Fruit fly (Drosophila melanogaster) S2 (cell line): ENCODE data around the gene Scsalpha2.

ENCODE experiments used
- CG8478 ChIP-seq: fragments of >200 bp; optimal IDR thresholded peaks from 2 replicates; lab custom pipeline; 2018
- CTCF ChIP-seq, 2 experiments: fragments of >200 bp; optimal IDR thresholded peaks; 2 replicates each; lab custom pipeline; 2018

DNA sequence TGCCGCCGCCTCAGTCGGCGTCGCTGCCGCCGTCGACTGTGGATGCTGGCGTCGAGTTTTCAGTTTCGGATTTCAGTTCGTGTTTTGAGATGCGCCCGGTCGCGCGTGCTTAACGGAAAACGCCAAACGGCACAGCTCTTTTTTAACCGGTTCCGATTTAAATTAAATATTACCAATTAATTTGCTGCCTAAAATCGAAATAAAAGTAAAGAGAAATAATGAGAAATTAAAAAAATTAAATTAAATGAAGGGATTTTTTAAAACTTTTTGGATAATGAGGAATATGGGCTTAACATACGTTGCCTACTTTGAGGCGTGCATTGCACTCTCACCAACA lies 46.3 kb upstream of the Scsalpha2 start:
- TF ChIP-seq CTCF (optimal IDR thresholded peaks at IDR 0.05; lab: Kevin White, UChicago): no peak
- no peak for TF ChIP-seq CG8478
